Fruit fly (Drosophila melanogaster) whole organism, embryonic: ENCODE results near the gene CG32590.

Experiments
- Antp ChIP-seq: fragments of 200-800 bp; sonication (Bioruptor generic); optimal IDR thresholded peaks from 3 replicates; lab custom pipeline; 2016; ENCODE audit warnings: missing biosample characterization, missing genetic modification characterization
- Atf6 ChIP-seq: fragments of 200-800 bp; sonication (Bioruptor generic); IDR thresholded peaks from 2 replicates; pipeline ENCODE4 v1.3.6; 2022; ENCODE audit warnings: missing biosample characterization, missing genetic modification characterization
- Bgb ChIP-seq: fragments of 200-800 bp; sonication (Bioruptor generic); IDR thresholded peaks from 2 replicates; pipeline ENCODE4 v1.3.6; 2022; ENCODE audit warnings: missing biosample characterization, missing genetic modification characterization; ENCODE audit not compliant: partially characterized antibody
- C15 ChIP-seq: fragments of 200-800 bp; sonication (Bioruptor generic); IDR thresholded peaks from 3 replicates; pipeline ENCODE4 v1.3.6; 2022; ENCODE audit warnings: missing biosample characterization, missing genetic modification characterization
- CG10366 ChIP-seq: fragments of 200-800 bp; sonication (Bioruptor generic); IDR thresholded peaks from 2 replicates; pipeline ENCODE4 v1.3.6; 2022; ENCODE audit warnings: missing biosample characterization, missing genetic modification characterization
- CG11456 ChIP-seq: fragments of 200-800 bp; sonication (Bioruptor generic); IDR thresholded peaks from 3 replicates; pipeline ENCODE4 v1.3.6; 2022; ENCODE audit warnings: missing biosample characterization, missing genetic modification characterization
- CG12744 ChIP-seq: fragments of 200-800 bp; sonication (Bioruptor generic); optimal IDR thresholded peaks from 2 replicates; lab custom pipeline; 2016; ENCODE audit warnings: missing biosample characterization, missing genetic modification characterization
- CG13775 ChIP-seq: fragments of 200-800 bp; sonication (Bioruptor generic); optimal IDR thresholded peaks from 3 replicates; lab custom pipeline; 2017; ENCODE audit warnings: missing biosample characterization, mild to moderate bottlenecking, missing genetic modification characterization
- CG1529 ChIP-seq: fragments of 200-800 bp; sonication (Bioruptor generic); optimal IDR thresholded peaks from 3 replicates; lab custom pipeline; 2018; ENCODE audit warnings: missing biosample characterization, missing genetic modification characterization
- CG1603 ChIP-seq: fragments of 200-800 bp; sonication (Bioruptor generic); optimal IDR thresholded peaks from 2 replicates; lab custom pipeline; 2019; ENCODE audit warnings: missing biosample characterization, mild to moderate bottlenecking, missing genetic modification characterization, moderate library complexity
- CG17328 ChIP-seq: fragments of 200-800 bp; sonication (Bioruptor generic); IDR thresholded peaks from 2 replicates; pipeline ENCODE4 v1.3.6; 2022; ENCODE audit warnings: missing biosample characterization, missing genetic modification characterization
- CG30431 ChIP-seq: fragments of 200-800 bp; sonication (Bioruptor generic); optimal IDR thresholded peaks from 2 replicates; lab custom pipeline; 2017; ENCODE audit warnings: missing biosample characterization, missing genetic modification characterization
- CG33213 ChIP-seq: fragments of 200-800 bp; sonication (Bioruptor generic); optimal IDR thresholded peaks from 3 replicates; lab custom pipeline; 2016; ENCODE audit warnings: missing biosample characterization, missing genetic modification characterization
- CG42726 ChIP-seq: fragments of 200-800 bp; sonication (Bioruptor generic); IDR thresholded peaks from 2 replicates; pipeline ENCODE4 v1.3.6; 2022; ENCODE audit warnings: missing biosample characterization, missing genetic modification characterization; ENCODE audit not compliant: partially characterized antibody
- CG7786 ChIP-seq: fragments of 200-800 bp; sonication (Bioruptor generic); optimal IDR thresholded peaks from 2 replicates; lab custom pipeline; 2016; ENCODE audit warnings: missing biosample characterization, missing genetic modification characterization
- CG8765 ChIP-seq: fragments of 200-800 bp; sonication (Bioruptor generic); IDR thresholded peaks from 2 replicates; pipeline ENCODE4 v1.3.6; 2022; ENCODE audit warnings: missing biosample characterization, missing genetic modification characterization
- D19A ChIP-seq: fragments of 200-800 bp; optimal IDR thresholded peaks from 3 replicates; lab custom pipeline; 2019; ENCODE audit warnings: missing biosample characterization, mild to moderate bottlenecking, missing genetic modification characterization, moderate library complexity
- Dip2 ChIP-seq: fragments of 200-800 bp; sonication (Bioruptor generic); IDR thresholded peaks from 2 replicates; pipeline ENCODE4 v1.3.6; 2022; ENCODE audit warnings: missing biosample characterization, missing genetic modification characterization
- E2f1 ChIP-seq: fragments of 200-800 bp; sonication (Bioruptor generic); IDR thresholded peaks from 2 replicates; pipeline ENCODE4 v1.3.6; 2022; ENCODE audit warnings: missing biosample characterization, missing genetic modification characterization
- Eip74EF ChIP-seq, 2 experiments: fragments of 200-800 bp in 1 of 2; fragments of >200 bp in 1 of 2; sonication (Bioruptor generic) in 1 of 2; optimal IDR thresholded peaks; 2 replicates each; lab custom pipeline; 2017 to 2019; ENCODE audit warnings: missing biosample characterization in 2 of 2, missing genetic modification characterization in 2 of 2, mild to moderate bottlenecking in 1 of 2, moderate library complexity in 1 of 2
- GATAe ChIP-seq: fragments of 200-800 bp; sonication (Bioruptor generic); conservative IDR thresholded peaks from 2 replicates; pipeline ENCODE4 v1.3.6; 2022; ENCODE audit warnings: missing biosample characterization, missing genetic modification characterization
- H15 ChIP-seq: fragments of 200-800 bp; sonication (Bioruptor generic); IDR thresholded peaks from 3 replicates; pipeline ENCODE4 v1.3.6; 2022; ENCODE audit warnings: missing biosample characterization, missing genetic modification characterization
- HLHmδ ChIP-seq: fragments of 200-800 bp; sonication (Bioruptor generic); optimal IDR thresholded peaks from 2 replicates; lab custom pipeline; 2018; ENCODE audit warnings: missing biosample characterization, mild to moderate bottlenecking, missing genetic modification characterization, moderate library complexity
- HmgD ChIP-seq: fragments of 200-800 bp; sonication (Bioruptor generic); optimal IDR thresholded peaks from 3 replicates; lab custom pipeline; 2016; ENCODE audit warnings: missing biosample characterization, missing genetic modification characterization
- HmgZ ChIP-seq: fragments of 200-800 bp; sonication (Bioruptor generic); optimal IDR thresholded peaks from 2 replicates; lab custom pipeline; 2018; ENCODE audit warnings: missing biosample characterization, mild to moderate bottlenecking, missing genetic modification characterization
- Hr51 ChIP-seq, 2 experiments: fragments of 200-800 bp; sonication (Bioruptor generic); optimal IDR thresholded peaks; 2 replicates in 1 of 2; 3 replicates in 1 of 2; lab custom pipeline; 2016 to 2018; ENCODE audit warnings: missing biosample characterization in 2 of 2, missing genetic modification characterization in 2 of 2, mild to moderate bottlenecking in 1 of 2, moderate library complexity in 1 of 2
- Hr78 ChIP-seq, 2 experiments: fragments of 200-800 bp in 1 of 2; fragments of >200 bp in 1 of 2; sonication (Bioruptor generic) in 1 of 2; optimal IDR thresholded peaks; 2 replicates each; lab custom pipeline; 2017 to 2019; ENCODE audit warnings: missing biosample characterization in 2 of 2, missing genetic modification characterization in 2 of 2, mild to moderate bottlenecking in 1 of 2, moderate library complexity in 1 of 2
- Jarid2 ChIP-seq: fragments of 200-800 bp; sonication (Bioruptor generic); optimal IDR thresholded peaks from 3 replicates; lab custom pipeline; 2017; ENCODE audit warnings: mild to moderate bottlenecking, missing biosample characterization, missing genetic modification reagents, missing genetic modification characterization
- Lhr ChIP-seq: fragments of 200-800 bp; sonication (Bioruptor generic); optimal IDR thresholded peaks from 3 replicates; lab custom pipeline; 2017; ENCODE audit warnings: mild to moderate bottlenecking, missing biosample characterization, missing genetic modification reagents, missing genetic modification characterization
- Nf-YA ChIP-seq: fragments of 200-800 bp; sonication (Bioruptor generic); IDR thresholded peaks from 2 replicates; pipeline ENCODE4 v1.3.6; 2022; ENCODE audit warnings: missing biosample characterization, missing genetic modification characterization
- Oli ChIP-seq: fragments of 200-800 bp; sonication (Bioruptor generic); optimal IDR thresholded peaks from 2 replicates; lab custom pipeline; 2018; ENCODE audit warnings: missing biosample characterization, mild to moderate bottlenecking, missing genetic modification characterization, moderate library complexity
- Ptx1 ChIP-seq: fragments of 200-800 bp; sonication (Bioruptor generic); IDR thresholded peaks from 2 replicates; pipeline ENCODE4 v1.3.6; 2022; ENCODE audit warnings: missing biosample characterization, missing genetic modification characterization
- Stat92E ChIP-seq, 3 experiments: fragments of >200 bp in 2 of 3; fragments of 200-800 bp in 1 of 3; sonication (Bioruptor generic) in 1 of 3; optimal IDR thresholded peaks; 2 replicates each; lab custom pipeline; 2017 to 2019; ENCODE audit warnings: missing biosample characterization in 3 of 3, missing genetic modification characterization in 3 of 3, mild to moderate bottlenecking in 1 of 3, moderate library complexity in 1 of 3
- chif ChIP-seq, 2 experiments: fragments of 200-800 bp; sonication (Bioruptor generic); optimal IDR thresholded peaks; 3 replicates each; lab custom pipeline; 2016; ENCODE audit warnings: missing biosample characterization in 2 of 2, missing genetic modification characterization in 2 of 2
- cwo ChIP-seq: fragments of 200-800 bp; sonication (Bioruptor generic); optimal IDR thresholded peaks from 3 replicates; lab custom pipeline; 2017; ENCODE audit warnings: missing biosample characterization, missing genetic modification characterization, mild to moderate bottlenecking, moderate library complexity, missing genetic modification reagents
- dysf ChIP-seq: fragments of 200-800 bp; sonication (Bioruptor generic); IDR thresholded peaks from 3 replicates; pipeline ENCODE4 v1.3.6; 2022; ENCODE audit warnings: missing biosample characterization, missing genetic modification characterization
- fd3F ChIP-seq: fragments of 200-800 bp; sonication (Bioruptor generic); optimal IDR thresholded peaks from 2 replicates; lab custom pipeline; 2018; ENCODE audit warnings: missing biosample characterization, mild to moderate bottlenecking, missing genetic modification characterization, moderate library complexity
- hkb ChIP-seq, 2 experiments: fragments of 200-800 bp in 1 of 2; fragments of >200 bp in 1 of 2; sonication (Bioruptor generic) in 1 of 2; IDR thresholded peaks in 1 of 2; optimal IDR thresholded peaks in 1 of 2; 2 replicates each; pipeline versions ENCODE4 v1.3.6 to Lab custom; 2017 to 2022; ENCODE audit warnings: missing biosample characterization in 1 of 2, missing genetic modification characterization in 1 of 2
- ken ChIP-seq: fragments of 200-800 bp; sonication (Bioruptor generic); IDR thresholded peaks from 3 replicates; pipeline ENCODE4 v1.3.6; 2022; ENCODE audit warnings: missing biosample characterization, missing genetic modification characterization
- klu ChIP-seq: fragments of 200-800 bp; sonication (Bioruptor generic); IDR thresholded peaks from 2 replicates; pipeline ENCODE4 v1.3.6; 2022; ENCODE audit warnings: missing biosample characterization, missing genetic modification characterization
- kni ChIP-seq: fragments of 200-800 bp; sonication (Bioruptor generic); optimal IDR thresholded peaks from 3 replicates; lab custom pipeline; 2017; ENCODE audit warnings: mild to moderate bottlenecking, missing biosample characterization, missing genetic modification reagents, missing genetic modification characterization
- org-1 ChIP-seq: fragments of 200-800 bp; sonication (Bioruptor generic); optimal IDR thresholded peaks from 2 replicates; lab custom pipeline; 2017; ENCODE audit warnings: missing biosample characterization, missing genetic modification characterization
- pnt ChIP-seq: fragments of 200-800 bp; sonication (Bioruptor generic); optimal IDR thresholded peaks from 3 replicates; lab custom pipeline; 2016; ENCODE audit warnings: missing biosample characterization, missing genetic modification characterization
- prd ChIP-seq, 3 experiments: fragments of >200 bp in 2 of 3; fragments of 200-800 bp in 1 of 3; sonication (Bioruptor generic) in 1 of 3; optimal IDR thresholded peaks in 2 of 3; IDR thresholded peaks in 1 of 3; 2 replicates in 2 of 3; 3 replicates in 1 of 3; pipeline versions ENCODE4 v1.3.6 to Lab custom; 2017 to 2022; ENCODE audit warnings: missing biosample characterization in 1 of 3, missing genetic modification characterization in 1 of 3
- scrt ChIP-seq: fragments of 200-800 bp; sonication (Bioruptor generic); optimal IDR thresholded peaks from 2 replicates; lab custom pipeline; 2018; ENCODE audit warnings: missing biosample characterization, mild to moderate bottlenecking, missing genetic modification characterization, moderate library complexity
- sens ChIP-seq: fragments of 200-800 bp; sonication (Bioruptor generic); peaks from one replicate; lab custom pipeline; 2016; ENCODE audit warnings: missing biosample characterization, missing genetic modification characterization
- tap ChIP-seq: fragments of 200-800 bp; optimal IDR thresholded peaks from 3 replicates; lab custom pipeline; 2019; ENCODE audit warnings: missing biosample characterization, mild to moderate bottlenecking, missing genetic modification characterization, moderate library complexity
- zf30C ChIP-seq: fragments of 200-800 bp; sonication (Bioruptor generic); optimal IDR thresholded peaks from 3 replicates; lab custom pipeline; 2018; ENCODE audit warnings: missing biosample characterization, mild to moderate bottlenecking, missing genetic modification characterization

CG32590 gene

dm6 chrX:14839047-14839446, at the start of gene CG32590, which contains the start of gene Flo2 (continued):
- TF ChIP-seq Dip2 (GFP tag; lab: Robert Waterston, UW): no peak
- TF ChIP-seq scrt (GFP tag; lab: Kevin White, UChicago): no peak
- TF ChIP-seq CG1529 (GFP tag; lab: Kevin White, UChicago): no peak
- TF ChIP-seq Ptx1: peak; percentile 84
- TF ChIP-seq Bgb: peak; percentile 95
- TF ChIP-seq Antp: peak; percentile 65
- TF ChIP-seq cwo: peak; percentile 23
- TF ChIP-seq CG10366: peak; percentile 69
- peak; percentile 70 for TF ChIP-seq CG17328 (GFP tag; lab: Robert Waterston, UW)
- TF ChIP-seq CG30431 (GFP tag; lab: Kevin White, UChicago): no peak
- TF ChIP-seq dysf (GFP tag; lab: Robert Waterston, UW): peak; percentile 52; the same call in 2 of the 3 replicates
- TF ChIP-seq C15 (GFP tag; lab: Robert Waterston, UW): peak; percentile 72; the same call in 1 of the 3 replicates
- peak; percentile 73; the same call in 2 of the 3 replicates for TF ChIP-seq H15 (GFP tag; lab: Robert Waterston, UW)
- TF ChIP-seq tap (tag; lab: Kevin White, UChicago): peak; percentile 53
- TF ChIP-seq kni: no peak
- no peak for TF ChIP-seq zf30C (GFP tag; lab: Kevin White, UChicago)
- peak; percentile 79 for TF ChIP-seq CG8765 (GFP tag; lab: Robert Waterston, UW)
- no peak for TF ChIP-seq prd (optimal IDR thresholded peaks at IDR 0.05; lab: Kevin White, UChicago)
- peak; percentile 91 for TF ChIP-seq prd (GFP tag; IDR thresholded peaks at IDR 0.05; lab: Robert Waterston, UW)
- TF ChIP-seq CG1603 (tag; lab: Kevin White, UChicago): peak; percentile 72
- TF ChIP-seq fd3F (GFP tag; lab: Kevin White, UChicago): peak; percentile 64
- TF ChIP-seq Atf6: peak; percentile 83
- TF ChIP-seq CG11456 (GFP tag; lab: Robert Waterston, UW): peak; percentile 80
- TF ChIP-seq ken: peak; percentile 79
- TF ChIP-seq klu (GFP tag; lab: Robert Waterston, UW): peak; percentile 63; the same call in 1 of the 2 replicates
- TF ChIP-seq Hr78 (GFP tag; optimal IDR thresholded peaks at IDR 0.05; lab: Kevin White, UChicago): no peak
- TF ChIP-seq pnt (GFP tag; lab: Kevin White, UChicago): peak; percentile 57
- TF ChIP-seq Lhr (GFP tag; lab: Kevin White, UChicago): peak; percentile 52
- no peak for TF ChIP-seq org-1 (GFP tag; lab: Kevin White, UChicago)
- TF ChIP-seq CG12744 (GFP tag; lab: Kevin White, UChicago): no peak
- TF ChIP-seq HmgD (GFP tag; lab: Kevin White, UChicago): no peak
- TF ChIP-seq CG13775 (GFP tag; lab: Kevin White, UChicago): peak; percentile 71
- TF ChIP-seq Jarid2 (GFP tag; lab: Kevin White, UChicago): no peak
- peak; percentile 45 for TF ChIP-seq CG33213 (GFP tag; lab: Kevin White, UChicago)
- TF ChIP-seq Eip74EF (GFP tag; optimal IDR thresholded peaks at IDR 0.05; lab: Kevin White, UChicago): peak in 1 of 2 experiments; percentile 27
- TF ChIP-seq Oli (tag; lab: Kevin White, UChicago): peak; percentile 38
- peak; percentile 66 for TF ChIP-seq CG7786 (GFP tag; lab: Kevin White, UChicago)
- peak; percentile 76 for TF ChIP-seq E2f1 (GFP tag; lab: Robert Waterston, UW)
- no peak for TF ChIP-seq HLHmδ (GFP tag; lab: Kevin White, UChicago)
- TF ChIP-seq CG42726 (GFP tag; lab: Robert Waterston, UW): peak; percentile 79; the same call in 1 of the 2 replicates
- TF ChIP-seq hkb (optimal IDR thresholded peaks at IDR 0.05; lab: Kevin White, UChicago): no peak
- peak; percentile 73 for TF ChIP-seq hkb (GFP tag; IDR thresholded peaks at IDR 0.05; lab: Robert Waterston, UW)
- TF ChIP-seq Stat92E (GFP tag; optimal IDR thresholded peaks at IDR 0.05; lab: Kevin White, UChicago): no peak
- peak; percentile 40 for TF ChIP-seq D19A (tag; lab: Kevin White, UChicago)
- peak; percentile 69 for TF ChIP-seq HmgZ
- TF ChIP-seq Hr51 (GFP tag; optimal IDR thresholded peaks at IDR 0.05; lab: Kevin White, UChicago): peak; percentile 39 to 74
- TF ChIP-seq Nf-YA (GFP tag; lab: Robert Waterston, UW): peak; percentile 71; the same call in 1 of the 2 replicates
- peak; percentile 64 to 68 for TF ChIP-seq chif (GFP tag; optimal IDR thresholded peaks at IDR 0.05; lab: Kevin White, UChicago)
- no peak; the same call in 1 of the 2 replicates for TF ChIP-seq GATAe
- peak; percentile 96 for TF ChIP-seq sens (GFP tag; lab: Kevin White, UChicago)
